Worm (Caenorhabditis elegans) whole organism, mixed stage, embryonic: Measurements from ENCODE around the gene Y26G10.5.

Experiments used
- M03D4.4 ChIP-seq: sonication (generic microtip); optimal IDR thresholded peaks from 2 replicates; lab custom pipeline; 2017; ENCODE audit warnings: mild to moderate bottlenecking, missing genetic modification characterization, missing compliant biosample characterization
- bed-3 ChIP-seq: fragments of 200-800 bp; sonication (Bioruptor generic); optimal IDR thresholded peaks from 3 replicates; lab custom pipeline; 2018; ENCODE audit warnings: mild to moderate bottlenecking, missing genetic modification characterization, moderate library complexity, missing compliant biosample characterization
- blmp-1 ChIP-seq: fragments of 150-350 bp; optimal IDR thresholded peaks from 2 replicates; lab custom pipeline; 2014; ENCODE audit warnings: missing biosample characterization, missing genetic modification characterization
- ceh-39 ChIP-seq: fragments of 150-350 bp; optimal IDR thresholded peaks from 2 replicates; lab custom pipeline; 2014; ENCODE audit warnings: missing biosample characterization, missing genetic modification characterization
- ceh-43 ChIP-seq: fragments of 200-800 bp; sonication (Bioruptor generic); optimal IDR thresholded peaks from 2 replicates; lab custom pipeline; 2018; ENCODE audit warnings: mild to moderate bottlenecking, missing genetic modification characterization, moderate library complexity, missing compliant biosample characterization
- ceh-83 ChIP-seq: fragments of 200-800 bp; sonication (Bioruptor generic); optimal IDR thresholded peaks from 2 replicates; lab custom pipeline; 2018; ENCODE audit warnings: mild to moderate bottlenecking, missing genetic modification characterization, missing compliant biosample characterization
- ces-1 ChIP-seq: fragments of 150-350 bp; optimal IDR thresholded peaks from 2 replicates; lab custom pipeline; 2014; ENCODE audit warnings: missing biosample characterization, missing genetic modification reagents, missing genetic modification characterization
- flh-1 ChIP-seq: fragments of 200-800 bp; sonication (Bioruptor generic); optimal IDR thresholded peaks from 2 replicates; lab custom pipeline; 2018; ENCODE audit warnings: mild to moderate bottlenecking, missing genetic modification characterization, moderate library complexity, missing compliant biosample characterization
- ham-2 ChIP-seq: fragments of 200-800 bp; sonication (Bioruptor generic); optimal IDR thresholded peaks from 2 replicates; lab custom pipeline; 2018; ENCODE audit warnings: mild to moderate bottlenecking, missing genetic modification characterization, missing compliant biosample characterization
- hlh-1 ChIP-seq: fragments of 150-350 bp; optimal IDR thresholded peaks from 2 replicates; lab custom pipeline; 2014; ENCODE audit warnings: missing biosample characterization, missing genetic modification reagents, missing genetic modification characterization
- lin-13 ChIP-seq: fragments of 150-350 bp; optimal IDR thresholded peaks from 2 replicates; lab custom pipeline; 2014; ENCODE audit warnings: missing biosample characterization, missing genetic modification characterization
- lin-32 ChIP-seq: fragments of 200-800 bp; sonication (Bioruptor generic); optimal IDR thresholded peaks from 2 replicates; lab custom pipeline; 2018; ENCODE audit warnings: mild to moderate bottlenecking, missing genetic modification characterization, missing compliant biosample characterization
- lsy-2 ChIP-seq: fragments of 150-350 bp; optimal IDR thresholded peaks from 2 replicates; lab custom pipeline; 2014; ENCODE audit warnings: missing biosample characterization, missing genetic modification characterization
- mab-5 ChIP-seq: fragments of 150-350 bp; optimal IDR thresholded peaks from 2 replicates; lab custom pipeline; 2014; ENCODE audit warnings: missing biosample characterization, missing genetic modification characterization
- mep-1 ChIP-seq: fragments of 150-350 bp; optimal IDR thresholded peaks from 2 replicates; lab custom pipeline; 2017; ENCODE audit warnings: missing biosample characterization, missing genetic modification reagents, missing genetic modification characterization, inconsistent platforms
- mls-2 ChIP-seq: sonication (generic microtip); optimal IDR thresholded peaks from 2 replicates; lab custom pipeline; 2016; ENCODE audit warnings: mild to moderate bottlenecking, missing genetic modification characterization, moderate library complexity, missing compliant biosample characterization
- nhr-12 ChIP-seq: fragments of 150-350 bp; optimal IDR thresholded peaks from 2 replicates; lab custom pipeline; 2014; ENCODE audit warnings: missing biosample characterization, missing genetic modification characterization
- nhr-2 ChIP-seq: fragments of 150-350 bp; optimal IDR thresholded peaks from 2 replicates; lab custom pipeline; 2014; ENCODE audit warnings: missing biosample characterization, missing genetic modification characterization
- nhr-237 ChIP-seq: fragments of 150-350 bp; optimal IDR thresholded peaks from 2 replicates; lab custom pipeline; 2014; ENCODE audit warnings: missing biosample characterization, missing genetic modification characterization
- nhr-28 ChIP-seq: fragments of 150-350 bp; optimal IDR thresholded peaks from 2 replicates; lab custom pipeline; 2014; ENCODE audit warnings: missing biosample characterization, missing genetic modification characterization
- nhr-76 ChIP-seq: sonication (generic microtip); optimal IDR thresholded peaks from 2 replicates; lab custom pipeline; 2017; ENCODE audit warnings: missing biosample characterization, missing genetic modification characterization
- pha-4 ChIP-seq: fragments of 150-350 bp; optimal IDR thresholded peaks from 2 replicates; lab custom pipeline; 2018; ENCODE audit warnings: missing biosample characterization, missing genetic modification reagents, missing genetic modification characterization
- sem-2 ChIP-seq: fragments of 200-800 bp; sonication (Bioruptor generic); optimal IDR thresholded peaks from 2 replicates; lab custom pipeline; 2018; ENCODE audit warnings: mild to moderate bottlenecking, missing genetic modification characterization, missing compliant biosample characterization
- snpc-4 ChIP-seq: fragments of 150-350 bp; optimal IDR thresholded peaks from 2 replicates; lab custom pipeline; 2014; ENCODE audit warnings: missing biosample characterization, missing genetic modification characterization
- sptf-1 ChIP-seq: sonication (generic microtip); optimal IDR thresholded peaks from 2 replicates; lab custom pipeline; 2017; ENCODE audit warnings: mild to moderate bottlenecking, missing genetic modification characterization, moderate library complexity, missing compliant biosample characterization
- tbx-8 ChIP-seq: fragments of 200-800 bp; sonication (Bioruptor generic); optimal IDR thresholded peaks from 2 replicates; lab custom pipeline; 2018; ENCODE audit warnings: mild to moderate bottlenecking, missing genetic modification characterization, moderate library complexity, missing compliant biosample characterization
- unc-120 ChIP-seq: sonication (generic microtip); optimal IDR thresholded peaks from 2 replicates; lab custom pipeline; 2017; ENCODE audit warnings: missing genetic modification characterization, missing compliant biosample characterization; ENCODE audit not compliant: poor library complexity, severe bottlenecking
- unc-62 ChIP-seq: fragments of 150-350 bp; optimal IDR thresholded peaks from 2 replicates; lab custom pipeline; 2014; ENCODE audit warnings: missing biosample characterization, missing genetic modification reagents, missing genetic modification characterization
- zip-8 ChIP-seq: fragments of 150-350 bp; optimal IDR thresholded peaks from 2 replicates; lab custom pipeline; 2014; ENCODE audit warnings: missing biosample characterization, missing genetic modification characterization
- ztf-11 ChIP-seq: fragments of 150-350 bp; optimal IDR thresholded peaks from 2 replicates; lab custom pipeline; 2014; ENCODE audit warnings: missing biosample characterization, missing genetic modification characterization

Gene Y26G10.5

ce11 chrV:17724704-17725103, 24.1 kb upstream of the Y26G10.5 start, which contains the start of gene fat-5:
fat-5 (plus strand) TSS chrV:17725004.
- TF ChIP-seq M03D4.4 (tag; lab: Kevin White, UChicago) (no peak), tbx-8 (GFP tag; lab: Kevin White, UChicago) (no peak), unc-62 (GFP tag; lab: Kevin White, UChicago) (no peak), sem-2 (GFP tag; lab: Kevin White, UChicago) (no peak), ham-2 (GFP tag; lab: Kevin White, UChicago) (no peak), snpc-4 (tag; lab: Kevin White, UChicago) (no peak)

ce11 chrV:17723142-17723781, 22.6 kb upstream of the Y26G10.5 start:
- no peak for TF ChIP-seq blmp-1 (tag; lab: Kevin White, UChicago)
- no peak for TF ChIP-seq unc-120 (tag; lab: Kevin White, UChicago)
- no peak for TF ChIP-seq flh-1 (GFP tag; lab: Kevin White, UChicago)
- TF ChIP-seq tbx-8 (GFP tag; lab: Kevin White, UChicago) = no peak
- no peak for TF ChIP-seq lsy-2
- TF ChIP-seq ces-1 (GFP tag; lab: Kevin White, UChicago) = no peak
- TF ChIP-seq pha-4 (tag; lab: Kevin White, UChicago) = no peak
- no peak for TF ChIP-seq lin-32
- TF ChIP-seq ceh-83 = no peak
- no peak for TF ChIP-seq mab-5 (tag; lab: Kevin White, UChicago)
- TF ChIP-seq nhr-237 = no peak
- TF ChIP-seq snpc-4 (tag; lab: Kevin White, UChicago) = no peak
- no peak for TF ChIP-seq M03D4.4 (tag; lab: Kevin White, UChicago)
- no peak for TF ChIP-seq mep-1 (tag; lab: Kevin White, UChicago)

DNA sequence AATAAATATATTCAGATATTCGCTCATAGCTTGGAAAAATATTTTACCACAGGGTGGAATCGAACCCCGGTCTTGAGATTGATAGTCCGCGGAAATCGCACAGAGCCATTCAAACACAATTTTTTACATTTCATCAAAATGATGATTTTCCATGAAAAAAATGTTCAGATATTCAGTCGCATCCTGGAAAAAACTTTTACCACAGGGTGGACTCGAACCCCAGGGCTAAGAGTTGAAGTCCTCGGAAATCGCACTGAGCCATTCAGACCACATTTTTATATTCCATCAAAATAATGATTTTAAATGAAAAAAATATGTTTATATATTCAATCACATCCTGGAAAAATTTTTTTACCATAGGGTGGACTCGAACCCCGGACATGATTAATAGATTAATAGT, 21.9 kb upstream of the Y26G10.5 start:
- no peak for TF ChIP-seq mep-1 (tag; lab: Kevin White, UChicago)
- no peak for TF ChIP-seq nhr-2 (tag; lab: Kevin White, UChicago)
- no peak for TF ChIP-seq mab-5 (tag; lab: Kevin White, UChicago)
- no peak for TF ChIP-seq nhr-12 (tag; lab: Kevin White, UChicago)
- no peak for TF ChIP-seq tbx-8 (GFP tag; lab: Kevin White, UChicago)
- no peak for TF ChIP-seq ceh-39
- no peak for TF ChIP-seq nhr-76 (tag; lab: Kevin White, UChicago)
- no peak for TF ChIP-seq bed-3 (GFP tag; lab: Kevin White, UChicago)
- TF ChIP-seq ham-2 (GFP tag; lab: Kevin White, UChicago) = no peak
- TF ChIP-seq mls-2 (tag; lab: Kevin White, UChicago) = no peak
- TF ChIP-seq sptf-1 (tag; lab: Kevin White, UChicago) = no peak
- no peak for TF ChIP-seq hlh-1 (tag; lab: Kevin White, UChicago)
- TF ChIP-seq, all 35 proteins: peak for 0

ce11 chrV:17721709-17722108, 21.1 kb upstream of the Y26G10.5 start:
- TF ChIP-seq nhr-28 = no peak
- no peak for TF ChIP-seq sem-2 (GFP tag; lab: Kevin White, UChicago)
- no peak for TF ChIP-seq lin-13 (tag; lab: Kevin White, UChicago)
- TF ChIP-seq lin-32 = no peak
- no peak for TF ChIP-seq ztf-11 (tag; lab: Kevin White, UChicago)
- no peak for TF ChIP-seq unc-120 (tag; lab: Kevin White, UChicago)
- no peak for TF ChIP-seq unc-62 (GFP tag; lab: Kevin White, UChicago)
- no peak for TF ChIP-seq nhr-237
- no peak for TF ChIP-seq sptf-1 (tag; lab: Kevin White, UChicago)
- TF ChIP-seq lsy-2 = no peak
- TF ChIP-seq nhr-2 (tag; lab: Kevin White, UChicago) = no peak
- TF ChIP-seq ceh-83 = no peak
- TF ChIP-seq ceh-43 = no peak
- TF ChIP-seq snpc-4 (tag; lab: Kevin White, UChicago) = no peak

DNA sequence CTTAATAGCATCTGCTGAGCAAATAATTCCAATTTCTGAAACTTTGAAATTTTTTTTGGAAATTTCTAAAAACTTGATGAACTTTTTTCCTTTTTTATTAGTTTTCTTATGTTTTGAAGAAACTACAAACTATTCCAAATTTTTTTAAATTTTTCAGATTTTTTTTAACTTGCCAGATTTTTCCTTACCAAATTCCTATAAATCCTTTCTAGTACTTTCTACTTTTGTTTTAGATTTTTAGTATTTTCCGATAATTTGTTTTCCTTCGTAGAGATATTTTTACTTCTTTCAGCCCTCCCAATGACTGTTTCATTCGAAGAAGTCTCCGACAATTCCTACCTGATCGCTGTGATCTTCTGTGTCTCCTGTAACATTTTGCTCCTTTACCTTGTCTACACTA, 18.0 kb upstream of the Y26G10.5 start, which contains the start of gene str-77:
TSS of gene str-77 (plus strand) at position 301 of the 400 bp plus-strand sequence.
- no peak for TF ChIP-seq nhr-12 (tag; lab: Kevin White, UChicago)
- TF ChIP-seq nhr-76 (tag; lab: Kevin White, UChicago) = no peak
- no peak for TF ChIP-seq bed-3 (GFP tag; lab: Kevin White, UChicago)
- no peak for TF ChIP-seq mep-1 (tag; lab: Kevin White, UChicago)
- no peak for TF ChIP-seq zip-8 (tag; lab: Kevin White, UChicago)
- TF ChIP-seq mls-2 (tag; lab: Kevin White, UChicago) = no peak
- TF ChIP-seq lin-32 = no peak
